Worm (Caenorhabditis elegans): ENCODE results near the gene hid-1.

Gene hid-1

DNA sequence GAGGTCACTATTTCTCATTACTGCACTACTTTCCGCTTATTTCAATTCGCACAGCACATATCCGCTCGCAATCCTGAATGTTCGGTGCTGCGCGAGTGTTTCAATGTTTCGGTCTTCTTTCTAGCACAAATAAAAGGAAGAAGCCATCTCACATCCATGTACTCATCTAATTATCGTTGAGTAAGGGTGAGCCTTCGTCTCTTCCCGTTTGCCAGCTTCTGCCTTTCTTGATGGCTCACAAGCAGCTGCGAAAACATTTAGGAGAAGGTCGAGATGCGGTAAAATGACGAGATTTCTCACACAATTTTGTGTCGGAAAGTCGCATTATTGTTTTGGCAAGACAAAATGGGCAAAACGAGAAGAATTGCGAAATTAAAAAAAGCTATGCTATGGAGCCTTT, 33.9 kb upstream of the hid-1 start:
- TF ChIP-seq ZK337.2 (GFP tag; IDR thresholded peaks at IDR 0.05) (no peak), pqm-1 (tag; optimal IDR thresholded peaks at IDR 0.05) (no peak), F10B5.3 (tag; optimal IDR thresholded peaks at IDR 0.05) (no peak), nhr-77 (tag; optimal IDR thresholded peaks at IDR 0.05) (no peak), fkh-10 (GFP tag; optimal IDR thresholded peaks at IDR 0.05) (peak; percentile 69), gei-8 (GFP tag; optimal IDR thresholded peaks at IDR 0.05) (no peak), skn-1 (tag; optimal IDR thresholded peaks at IDR 0.05) (no peak), ceh-44 (GFP tag; IDR thresholded peaks at IDR 0.05) (no peak), cey-2 (tag; optimal IDR thresholded peaks at IDR 0.05; ENCODE audit: borderline replicate concordance, insufficient read depth) (no peak)

DNA sequence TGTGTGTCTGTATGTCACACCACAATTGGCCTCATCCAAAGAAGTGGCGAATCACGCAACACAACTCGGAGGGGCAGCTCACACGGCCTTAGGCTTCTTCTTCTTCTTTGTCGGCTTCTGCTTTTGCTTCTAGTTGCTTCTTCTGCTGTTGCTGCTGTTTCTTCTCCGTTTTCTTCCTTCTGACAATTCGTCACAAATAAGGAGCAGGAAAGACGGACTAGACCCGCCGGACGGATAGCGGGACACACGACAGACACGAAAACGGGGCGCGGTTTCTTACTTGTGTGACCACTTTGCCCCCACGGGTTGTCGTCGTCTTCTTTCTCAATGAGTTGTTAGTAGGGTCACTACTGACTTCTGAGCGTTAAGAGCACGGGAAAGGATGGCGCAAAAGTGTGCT, 32.7 kb upstream of the hid-1 start:
- TF ChIP-seq hlh-30 (tag; optimal IDR thresholded peaks at IDR 0.05; ENCODE audit: insufficient read depth) = peak; percentile 11
- peak; percentile 77 for TF ChIP-seq aha-1 (tag)
- no peak; the same call in 1 of the 2 replicates for TF ChIP-seq set-16 (GFP tag; IDR thresholded peaks at IDR 0.05)
- TF ChIP-seq hif-1 (tag; optimal IDR thresholded peaks at IDR 0.05) = no peak

DNA sequence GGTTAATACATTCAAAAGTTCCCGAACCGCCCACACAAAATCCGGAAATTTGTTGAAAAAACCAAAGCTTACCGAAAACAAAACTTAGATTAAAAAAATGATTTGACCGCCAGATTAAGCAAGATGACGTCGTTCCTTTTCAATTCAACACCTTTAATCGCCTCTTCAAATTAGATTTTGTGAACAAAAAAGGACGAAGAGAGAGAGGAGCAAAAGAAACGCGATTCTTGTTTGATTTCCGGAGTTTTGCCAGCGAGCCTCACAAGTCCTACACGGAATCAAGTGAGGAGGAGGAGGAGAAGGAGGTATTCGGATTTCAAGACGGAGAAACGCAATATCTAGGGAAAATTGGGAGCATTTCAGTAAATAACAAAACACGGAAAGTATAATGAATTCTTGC, 31.4 kb upstream of the hid-1 start:
- no peak for TF ChIP-seq nhr-77 (tag; optimal IDR thresholded peaks at IDR 0.05)
- TF ChIP-seq unc-62 (GFP tag; optimal IDR thresholded peaks at IDR 0.05 in 1 of 2) = no peak
- no peak for TF ChIP-seq unc-62 (tag; optimal IDR thresholded peaks at IDR 0.05)
- peak; percentile 83 for TF ChIP-seq fkh-10 (GFP tag; optimal IDR thresholded peaks at IDR 0.05)
- TF ChIP-seq cey-2 (tag; optimal IDR thresholded peaks at IDR 0.05; ENCODE audit: borderline replicate concordance, insufficient read depth) = no peak
- peak; percentile 14 for TF ChIP-seq aha-1 (tag)

DNA sequence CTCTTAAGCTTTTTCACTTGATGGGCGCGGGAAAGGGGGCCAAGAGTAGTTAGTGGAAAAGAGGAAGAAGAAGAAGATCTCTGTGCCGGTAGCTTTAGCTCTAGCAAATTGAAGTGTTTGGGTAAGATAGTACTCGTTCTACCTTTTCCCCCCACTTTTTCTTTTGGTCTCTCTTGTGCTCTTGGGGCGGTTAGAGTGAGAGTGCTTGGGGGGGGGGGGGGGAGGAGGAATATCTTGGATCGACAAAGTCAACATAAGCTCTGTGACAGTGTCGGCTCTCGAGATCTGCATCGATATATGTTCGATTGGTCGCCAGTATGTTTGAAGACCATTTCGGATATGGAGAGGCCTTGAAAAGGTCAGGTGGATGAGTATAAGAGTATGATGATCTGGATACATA, 29.1 kb upstream of the hid-1 start, which contains the start of gene fox-1:
fox-1 (minus strand) TSS at position 101 of the 400 bp plus-strand sequence.
- no peak for TF ChIP-seq daf-8 (GFP tag; IDR thresholded peaks at IDR 0.05)
- no peak for TF ChIP-seq cey-2 (tag; optimal IDR thresholded peaks at IDR 0.05; ENCODE audit: borderline replicate concordance, insufficient read depth)

DNA sequence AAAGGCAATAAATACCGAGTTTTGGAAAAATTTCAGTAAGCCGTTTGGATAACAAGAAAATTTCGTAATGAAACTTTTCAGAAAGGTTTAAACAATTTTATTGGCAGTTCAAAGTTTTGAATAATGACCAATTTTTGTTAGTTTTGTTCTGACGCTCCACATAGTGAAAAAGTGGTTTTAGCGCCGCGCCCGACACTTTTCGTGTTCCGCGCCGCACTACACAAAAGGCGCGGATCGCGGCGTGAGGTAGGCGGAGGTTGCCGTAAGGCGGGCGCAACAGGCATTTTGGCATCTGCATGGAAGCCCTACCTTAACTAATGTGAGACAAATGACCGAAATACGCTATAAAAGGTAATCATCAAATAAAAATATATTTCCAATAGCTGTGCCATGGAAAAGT, 27.1 kb upstream of the hid-1 start:
- TF ChIP-seq nhr-42 (GFP tag; IDR thresholded peaks at IDR 0.05) (no peak), aha-1 (tag) (no peak), ctbp-1 (GFP tag; IDR thresholded peaks at IDR 0.05) (no peak), lim-7 (GFP tag; IDR thresholded peaks at IDR 0.05) (no peak), mxl-3 (GFP tag; optimal IDR thresholded peaks at IDR 0.05) (no peak), dmd-9 (GFP tag; IDR thresholded peaks at IDR 0.05) (no peak), Y48G9A.11 (GFP tag; IDR thresholded peaks at IDR 0.05) (no peak), D1046.2 (GFP tag; IDR thresholded peaks at IDR 0.05) (no peak)

DNA sequence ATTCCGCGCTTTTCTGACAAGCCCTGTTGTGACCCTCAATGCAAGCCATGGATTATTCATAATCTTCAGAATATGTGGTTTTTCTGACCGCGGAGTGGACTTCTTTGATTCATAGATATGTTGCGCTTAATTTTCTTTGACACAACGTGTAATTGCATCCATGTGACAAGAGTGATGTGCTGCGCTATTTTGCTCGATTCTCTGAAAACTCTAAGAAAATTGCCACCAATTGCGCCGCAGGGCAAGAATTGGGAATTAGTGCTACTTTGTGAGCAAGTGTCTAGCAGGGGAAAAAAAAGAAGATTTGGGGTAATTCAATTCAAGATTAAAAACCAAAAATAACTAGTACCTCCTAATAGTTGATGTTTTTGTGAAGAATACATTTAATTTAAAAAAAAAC, 24.8 kb upstream of the hid-1 start:
- TF ChIP-seq madf-9 (GFP tag; conservative IDR thresholded peaks at IDR 0.05) (no peak), ctbp-1 (GFP tag; IDR thresholded peaks at IDR 0.05) (0 out of 2 replicates have a peak, but pooled peaks have one; percentile 29)

DNA sequence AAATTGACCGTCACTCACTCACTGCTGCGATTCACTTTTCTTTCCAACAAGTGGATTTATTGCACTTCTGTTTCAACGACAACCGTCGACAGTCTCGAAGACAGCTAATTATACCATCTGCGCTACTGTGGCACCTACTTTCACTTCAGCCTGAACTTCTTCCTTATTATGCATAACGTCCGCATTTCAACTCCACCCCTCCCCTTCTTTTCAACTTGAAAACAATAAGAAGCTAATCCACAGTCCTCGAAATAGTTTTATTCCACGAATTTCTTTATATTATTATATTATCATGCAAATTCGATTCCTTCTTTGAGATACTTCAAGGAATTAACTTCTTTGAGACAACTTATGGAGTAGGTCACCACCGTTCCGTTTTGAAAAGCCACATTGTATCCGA, 17.5 kb upstream of the hid-1 start, which contains the start of gene R04B3.1:
R04B3.1 (minus strand) TSS at position 101 of the 400 bp plus-strand sequence.
- TF ChIP-seq nhr-48 (tag; optimal IDR thresholded peaks at IDR 0.05) (no peak), lin-15B (tag; optimal IDR thresholded peaks at IDR 0.05) (no peak), ztf-11 (tag; optimal IDR thresholded peaks at IDR 0.05) (no peak), attf-4 (tag; optimal IDR thresholded peaks at IDR 0.05) (no peak), daf-16 (GFP tag; optimal IDR thresholded peaks at IDR 0.05) (no peak), daf-16 (tag; optimal IDR thresholded peaks at IDR 0.05) (no peak), ama-1 (optimal IDR thresholded peaks at IDR 0.05) (no peak), ceh-82 (tag; optimal IDR thresholded peaks at IDR 0.05) (no peak), F37D6.2 (tag; optimal IDR thresholded peaks at IDR 0.05) (no peak), T26A8.4 (GFP tag; IDR thresholded peaks at IDR 0.05) (no peak), nhr-237 (tag; optimal IDR thresholded peaks at IDR 0.05) (no peak), ctbp-1 (GFP tag; IDR thresholded peaks at IDR 0.05) (no peak), Y5F2A.4 (GFP tag; optimal IDR thresholded peaks at IDR 0.05) (no peak), arid-1 (GFP tag; conservative IDR thresholded peaks at IDR 0.05) (no peak)
